Worm (Caenorhabditis elegans) whole organism, L1 larva: Measurements from ENCODE around the gene F08G2.7.

Source experiments
- C16A3.4 ChIP-seq: fragments of 150-350 bp; optimal IDR thresholded peaks from 2 replicates; lab custom pipeline; 2014; ENCODE audit warnings: missing biosample characterization, missing genetic modification characterization
- C34B4.2 ChIP-seq: sonication (generic microtip); optimal IDR thresholded peaks from 2 replicates; lab custom pipeline; 2017; ENCODE audit warnings: mild to moderate bottlenecking, missing genetic modification characterization, missing compliant biosample characterization
- dpl-1 ChIP-seq, 3 experiments: fragments of 150-350 bp in 2 of 3; sonication (generic microtip) in 1 of 3; optimal IDR thresholded peaks; 2 replicates each; lab custom pipeline; 2014 to 2017; ENCODE audit warnings: missing biosample characterization in 3 of 3, missing genetic modification characterization in 3 of 3, missing genetic modification reagents in 3 of 3
- elt-2 ChIP-seq: sonication (generic microtip); optimal IDR thresholded peaks from 2 replicates; lab custom pipeline; 2016; ENCODE audit warnings: missing genetic modification characterization, mild to moderate bottlenecking, inconsistent platforms, missing compliant biosample characterization, missing genetic modification reagents
- lin-35 ChIP-seq, 2 experiments: fragments of 150-350 bp; optimal IDR thresholded peaks; 2 replicates each; lab custom pipeline; 2014; ENCODE audit warnings: missing biosample characterization in 2 of 2, missing genetic modification characterization in 2 of 2, missing genetic modification reagents in 2 of 2
- nhr-12 ChIP-seq: sonication (generic microtip); optimal IDR thresholded peaks from 2 replicates; lab custom pipeline; 2017; ENCODE audit warnings: missing biosample characterization, missing genetic modification characterization
- pax-3 ChIP-seq: fragments of 200-800 bp; sonication (Bioruptor generic); optimal IDR thresholded peaks from 2 replicates; lab custom pipeline; 2018; ENCODE audit warnings: mild to moderate bottlenecking, missing genetic modification characterization, moderate library complexity, missing compliant biosample characterization

ce11 chrII:13847366-13847765 is 6.4 kb upstream of the F08G2.7 start:
- TF ChIP-seq dpl-1 (GFP tag; optimal IDR thresholded peaks at IDR 0.05; lab: Kevin White, UChicago) (peak in 1 of 3 experiments; percentile 35), pax-3 (tag; lab: Kevin White, UChicago) (no peak), elt-2 (tag; lab: Kevin White, UChicago) (no peak), lin-35 (GFP tag; optimal IDR thresholded peaks at IDR 0.05; lab: Kevin White, UChicago) (peak in 1 of 2 experiments; percentile 14), nhr-12 (tag; lab: Kevin White, UChicago) (no peak), C16A3.4 (no peak), C34B4.2 (tag; lab: Kevin White, UChicago) (no peak)
